Fruit fly (Drosophila melanogaster) whole organism, embryonic: ENCODE measurements around the gene Tengl1.

Experiments
- CG10431 ChIP-seq: fragments of 200-800 bp; sonication (Bioruptor generic); optimal IDR thresholded peaks from 3 replicates; lab custom pipeline; 2018; ENCODE audit warnings: missing biosample characterization, mild to moderate bottlenecking, missing genetic modification characterization
- CG11504 ChIP-seq: fragments of 200-800 bp; sonication (Bioruptor generic); optimal IDR thresholded peaks from 3 replicates; lab custom pipeline; 2019; ENCODE audit warnings: missing biosample characterization, mild to moderate bottlenecking, missing genetic modification characterization, moderate library complexity
- CG12071 ChIP-seq: fragments of 200-800 bp; sonication (Bioruptor generic); optimal IDR thresholded peaks from 3 replicates; lab custom pipeline; 2018; ENCODE audit warnings: missing biosample characterization, mild to moderate bottlenecking, missing genetic modification characterization
- CG12104 ChIP-seq: fragments of 200-800 bp; sonication (Bioruptor generic); optimal IDR thresholded peaks from 3 replicates; lab custom pipeline; 2016; ENCODE audit warnings: missing biosample characterization, missing genetic modification characterization
- CG12391 ChIP-seq: fragments of 200-800 bp; sonication (Bioruptor generic); optimal IDR thresholded peaks from 3 replicates; lab custom pipeline; 2018; ENCODE audit warnings: missing biosample characterization, mild to moderate bottlenecking, missing genetic modification characterization, moderate library complexity
- CG12659 ChIP-seq: fragments of 200-800 bp; sonication (Bioruptor generic); optimal IDR thresholded peaks from 3 replicates; lab custom pipeline; 2017; ENCODE audit warnings: mild to moderate bottlenecking, missing biosample characterization, missing genetic modification reagents, missing genetic modification characterization
- CG13424 ChIP-seq: fragments of 200-800 bp; sonication (Bioruptor generic); optimal IDR thresholded peaks from 2 replicates; lab custom pipeline; 2019; ENCODE audit warnings: missing biosample characterization, mild to moderate bottlenecking, missing genetic modification characterization, moderate library complexity
- CG15696 ChIP-seq: fragments of 200-800 bp; sonication (Bioruptor generic); optimal IDR thresholded peaks from 2 replicates; lab custom pipeline; 2019; ENCODE audit warnings: missing biosample characterization, mild to moderate bottlenecking, missing genetic modification characterization, moderate library complexity
- CG17328 ChIP-seq: fragments of 200-800 bp; sonication (Bioruptor generic); IDR thresholded peaks from 2 replicates; pipeline ENCODE4 v1.3.6; 2022; ENCODE audit warnings: missing biosample characterization, missing genetic modification characterization
- CG17361 ChIP-seq: fragments of 200-800 bp; sonication (Bioruptor generic); IDR thresholded peaks from 3 replicates; pipeline ENCODE4 v1.3.6; 2022; ENCODE audit warnings: missing biosample characterization, missing genetic modification characterization
- CG17385 ChIP-seq: fragments of 200-800 bp; sonication (Bioruptor generic); optimal IDR thresholded peaks from 3 replicates; lab custom pipeline; 2018; ENCODE audit warnings: missing biosample characterization, mild to moderate bottlenecking, missing genetic modification characterization
- CG18619 ChIP-seq: fragments of 200-800 bp; sonication (Bioruptor generic); optimal IDR thresholded peaks from 3 replicates; lab custom pipeline; 2017; ENCODE audit warnings: missing biosample characterization, mild to moderate bottlenecking, missing genetic modification characterization
- CG2120 ChIP-seq: fragments of 200-800 bp; sonication (Bioruptor generic); optimal IDR thresholded peaks from 3 replicates; lab custom pipeline; 2016; ENCODE audit warnings: missing biosample characterization, missing genetic modification characterization
- CG30431 ChIP-seq: fragments of 200-800 bp; sonication (Bioruptor generic); optimal IDR thresholded peaks from 2 replicates; lab custom pipeline; 2017; ENCODE audit warnings: missing biosample characterization, missing genetic modification characterization
- CG4282 ChIP-seq: fragments of 200-800 bp; sonication (Bioruptor generic); optimal IDR thresholded peaks from 2 replicates; lab custom pipeline; 2016; ENCODE audit warnings: missing biosample characterization, missing genetic modification characterization
- CG6272 ChIP-seq: fragments of 200-800 bp; sonication (Bioruptor generic); IDR thresholded peaks from 2 replicates; pipeline ENCODE4 v1.3.6; 2022; ENCODE audit warnings: missing biosample characterization, missing genetic modification characterization
- CG7745 ChIP-seq: fragments of 200-800 bp; sonication (Bioruptor generic); optimal IDR thresholded peaks from 2 replicates; lab custom pipeline; 2018; ENCODE audit warnings: missing biosample characterization, mild to moderate bottlenecking, missing genetic modification characterization, moderate library complexity
- CG8359 ChIP-seq: fragments of 200-800 bp; sonication (Bioruptor generic); optimal IDR thresholded peaks from 2 replicates; lab custom pipeline; 2017; ENCODE audit warnings: missing biosample characterization, mild to moderate bottlenecking, missing genetic modification characterization, borderline replicate concordance
- D ChIP-seq, 2 experiments: fragments of 200-800 bp in 1 of 2; fragments of >200 bp in 1 of 2; sonication (Bioruptor generic) in 1 of 2; optimal IDR thresholded peaks; 2 replicates in 1 of 2; 3 replicates in 1 of 2; lab custom pipeline; 2017; ENCODE audit warnings: mild to moderate bottlenecking in 1 of 2, missing biosample characterization in 1 of 2, missing genetic modification characterization in 1 of 2, missing genetic modification reagents in 1 of 2
- Dref ChIP-seq: fragments of 200-800 bp; sonication (Bioruptor generic); IDR thresholded peaks from 2 replicates; pipeline ENCODE4 v1.3.6; 2022; ENCODE audit warnings: missing biosample characterization, missing genetic modification characterization
- Drgx ChIP-seq: fragments of 200-800 bp; sonication (Bioruptor generic); IDR thresholded peaks from 2 replicates; pipeline ENCODE4 v1.3.6; 2022; ENCODE audit warnings: missing biosample characterization, missing genetic modification characterization
- H15 ChIP-seq: fragments of 200-800 bp; sonication (Bioruptor generic); IDR thresholded peaks from 3 replicates; pipeline ENCODE4 v1.3.6; 2022; ENCODE audit warnings: missing biosample characterization, missing genetic modification characterization
- HmgD ChIP-seq: fragments of 200-800 bp; sonication (Bioruptor generic); optimal IDR thresholded peaks from 3 replicates; lab custom pipeline; 2016; ENCODE audit warnings: missing biosample characterization, missing genetic modification characterization
- MTF-1 ChIP-seq: fragments of 200-800 bp; sonication (Bioruptor generic); optimal IDR thresholded peaks from 2 replicates; lab custom pipeline; 2018; ENCODE audit warnings: missing biosample characterization, mild to moderate bottlenecking, missing genetic modification characterization, borderline replicate concordance
- PHDP ChIP-seq: fragments of 200-800 bp; sonication (Bioruptor generic); optimal IDR thresholded peaks from 3 replicates; lab custom pipeline; 2018; ENCODE audit warnings: missing biosample characterization, mild to moderate bottlenecking, missing genetic modification characterization, moderate library complexity
- Scr ChIP-seq: fragments of 200-800 bp; sonication (Bioruptor generic); IDR thresholded peaks from 2 replicates; pipeline ENCODE4 v1.3.6; 2022; ENCODE audit warnings: missing biosample characterization, missing genetic modification characterization; ENCODE audit not compliant: partially characterized antibody
- Spps ChIP-seq: fragments of 200-800 bp; sonication (Bioruptor generic); optimal IDR thresholded peaks from 2 replicates; lab custom pipeline; 2018; ENCODE audit warnings: missing biosample characterization, mild to moderate bottlenecking, missing genetic modification characterization
- Stat92E ChIP-seq, 3 experiments: fragments of >200 bp in 2 of 3; fragments of 200-800 bp in 1 of 3; sonication (Bioruptor generic) in 1 of 3; optimal IDR thresholded peaks; 2 replicates each; lab custom pipeline; 2017 to 2019; ENCODE audit warnings: missing biosample characterization in 3 of 3, missing genetic modification characterization in 3 of 3, mild to moderate bottlenecking in 1 of 3, moderate library complexity in 1 of 3
- ap ChIP-seq: fragments of 200-800 bp; sonication (Bioruptor generic); IDR thresholded peaks from 2 replicates; pipeline ENCODE4 v1.3.6; 2022; ENCODE audit warnings: missing biosample characterization, missing genetic modification characterization
- bsh ChIP-seq, 2 experiments: fragments of 200-800 bp; sonication (Bioruptor generic); optimal IDR thresholded peaks; 2 replicates each; lab custom pipeline; 2017 to 2018; ENCODE audit warnings: mild to moderate bottlenecking in 2 of 2, missing biosample characterization in 2 of 2, missing genetic modification characterization in 2 of 2, moderate library complexity in 1 of 2
- cad ChIP-seq: fragments of >200 bp; optimal IDR thresholded peaks from 2 replicates; lab custom pipeline; 2017; ENCODE audit warnings: missing biosample characterization, missing genetic modification characterization
- dmrt99B ChIP-seq: fragments of 200-800 bp; sonication (Bioruptor generic); optimal IDR thresholded peaks from 2 replicates; lab custom pipeline; 2018; ENCODE audit warnings: missing biosample characterization, mild to moderate bottlenecking, missing genetic modification characterization, moderate library complexity
- dpn ChIP-seq, 2 experiments: fragments of 200-800 bp; sonication (Bioruptor generic); optimal IDR thresholded peaks; 3 replicates each; lab custom pipeline; 2016; ENCODE audit warnings: missing biosample characterization in 2 of 2, missing genetic modification characterization in 2 of 2
- emc ChIP-seq: fragments of 200-800 bp; sonication (Bioruptor generic); optimal IDR thresholded peaks from 2 replicates; lab custom pipeline; 2016; ENCODE audit warnings: missing biosample characterization, missing genetic modification characterization
- ems ChIP-seq: fragments of 200-800 bp; sonication (Bioruptor generic); optimal IDR thresholded peaks from 3 replicates; lab custom pipeline; 2016; ENCODE audit warnings: missing biosample characterization, missing genetic modification characterization
- grau ChIP-seq: fragments of 200-800 bp; optimal IDR thresholded peaks from 3 replicates; lab custom pipeline; 2019; ENCODE audit warnings: missing biosample characterization, mild to moderate bottlenecking, missing genetic modification characterization, moderate library complexity
- grn ChIP-seq: fragments of 200-800 bp; sonication (Bioruptor generic); optimal IDR thresholded peaks from 3 replicates; lab custom pipeline; 2017; ENCODE audit warnings: missing biosample characterization, missing genetic modification characterization
- gsb ChIP-seq: fragments of 200-800 bp; sonication (Bioruptor generic); IDR thresholded peaks from 2 replicates; pipeline ENCODE4 v1.3.6; 2022; ENCODE audit warnings: missing biosample characterization, missing genetic modification characterization
- jumu ChIP-seq: fragments of 200-800 bp; sonication (Bioruptor generic); optimal IDR thresholded peaks from 3 replicates; lab custom pipeline; 2016; ENCODE audit warnings: missing biosample characterization, missing genetic modification characterization
- lov ChIP-seq, 2 experiments: fragments of 200-800 bp in 1 of 2; fragments of >200 bp in 1 of 2; sonication (Bioruptor generic) in 1 of 2; IDR thresholded peaks in 1 of 2; optimal IDR thresholded peaks in 1 of 2; 2 replicates in 1 of 2; 3 replicates in 1 of 2; pipeline versions ENCODE4 v1.3.6 to Lab custom; 2017 to 2022; ENCODE audit warnings: missing biosample characterization in 1 of 2, missing genetic modification characterization in 1 of 2
- mld ChIP-seq: fragments of 200-800 bp; sonication (Bioruptor generic); IDR thresholded peaks from 3 replicates; pipeline ENCODE4 v1.3.6; 2022; ENCODE audit warnings: missing biosample characterization, missing genetic modification characterization; ENCODE audit not compliant: partially characterized antibody
- prd ChIP-seq, 3 experiments: fragments of >200 bp in 2 of 3; fragments of 200-800 bp in 1 of 3; sonication (Bioruptor generic) in 1 of 3; optimal IDR thresholded peaks in 2 of 3; IDR thresholded peaks in 1 of 3; 2 replicates in 2 of 3; 3 replicates in 1 of 3; pipeline versions ENCODE4 v1.3.6 to Lab custom; 2017 to 2022; ENCODE audit warnings: missing biosample characterization in 1 of 3, missing genetic modification characterization in 1 of 3
- psq ChIP-seq: fragments of 200-800 bp; sonication (Bioruptor generic); optimal IDR thresholded peaks from 2 replicates; lab custom pipeline; 2017; ENCODE audit warnings: missing biosample characterization, missing genetic modification characterization
- sr ChIP-seq: fragments of 200-800 bp; sonication (Bioruptor generic); IDR thresholded peaks from 3 replicates; pipeline ENCODE4 v1.3.6; 2022; ENCODE audit warnings: missing biosample characterization, missing genetic modification characterization
- usp ChIP-seq: fragments of >200 bp; optimal IDR thresholded peaks from 2 replicates; lab custom pipeline; 2017; ENCODE audit warnings: missing biosample characterization, missing genetic modification characterization
- vfl ChIP-seq: fragments of 200-800 bp; sonication (Bioruptor generic); optimal IDR thresholded peaks from 2 replicates; lab custom pipeline; 2016; ENCODE audit warnings: missing biosample characterization, missing genetic modification characterization

Tengl1 gene

dm6 chr2L:2202853-2203717, 37.3 kb downstream of the Tengl1 start (continued):
- peak; percentile 1 for TF ChIP-seq CG12071
- TF ChIP-seq CG17361 (GFP tag; lab: Robert Waterston, UW) = no peak
- TF ChIP-seq CG17328 (GFP tag; lab: Robert Waterston, UW) = no peak
- no peak for TF ChIP-seq CG2120 (GFP tag; lab: Kevin White, UChicago)
- no peak for TF ChIP-seq vfl (GFP tag; lab: Kevin White, UChicago)
- TF ChIP-seq Dref = 0 out of 2 replicates have a peak, but pooled peaks have one; percentile 29
- no peak for TF ChIP-seq CG12104 (GFP tag; lab: Kevin White, UChicago)
- TF ChIP-seq CG17385 (GFP tag; lab: Kevin White, UChicago) = no peak
- no peak for TF ChIP-seq CG13424 (tag; lab: Kevin White, UChicago)
- no peak for TF ChIP-seq ap
- TF ChIP-seq cad (GFP tag; lab: Kevin White, UChicago) = no peak
- TF ChIP-seq H15 = 0 out of 3 replicates have a peak, but pooled peaks have one; percentile 10
- no peak for TF ChIP-seq CG18619
- no peak for TF ChIP-seq gsb (GFP tag; lab: Robert Waterston, UW)
- no peak for TF ChIP-seq lov (optimal IDR thresholded peaks at IDR 0.05; lab: Kevin White, UChicago)
- TF ChIP-seq lov (GFP tag; IDR thresholded peaks at IDR 0.05; lab: Robert Waterston, UW) = peak; percentile 58; the same call in 1 of the 3 replicates
- no peak for TF ChIP-seq mld (GFP tag; lab: Robert Waterston, UW)
- TF ChIP-seq jumu (GFP tag; lab: Kevin White, UChicago) = no peak
- no peak for TF ChIP-seq Stat92E (GFP tag; optimal IDR thresholded peaks at IDR 0.05; lab: Kevin White, UChicago)
- TF ChIP-seq dpn (GFP tag; optimal IDR thresholded peaks at IDR 0.05; lab: Kevin White, UChicago) = no peak
- no peak for TF ChIP-seq CG7745 (tag; lab: Kevin White, UChicago)
- peak; percentile 13 for TF ChIP-seq grau (tag; lab: Kevin White, UChicago)
- peak; percentile 69 for TF ChIP-seq Drgx (GFP tag; lab: Robert Waterston, UW)
- TF ChIP-seq Scr = 0 out of 2 replicates have a peak, but pooled peaks have one; percentile 13
- no peak for TF ChIP-seq CG8359
- TF ChIP-seq PHDP (tag; lab: Kevin White, UChicago) = no peak
- TF ChIP-seq usp = no peak
- no peak for TF ChIP-seq CG10431 (GFP tag; lab: Kevin White, UChicago)
- no peak for TF ChIP-seq CG11504 (tag; lab: Kevin White, UChicago)
- no peak for TF ChIP-seq D (optimal IDR thresholded peaks at IDR 0.05; lab: Kevin White, UChicago)
- TF ChIP-seq D (GFP tag; optimal IDR thresholded peaks at IDR 0.05; lab: Kevin White, UChicago) = no peak
- no peak for TF ChIP-seq Spps (tag; lab: Kevin White, UChicago)
- TF ChIP-seq bsh (GFP tag; optimal IDR thresholded peaks at IDR 0.05; lab: Kevin White, UChicago) = peak in 1 of 2 experiments; percentile 27
- TF ChIP-seq CG6272 (GFP tag; lab: Robert Waterston, UW) = 0 out of 2 replicates have a peak, but pooled peaks have one; percentile 20
- peak; percentile 28 for TF ChIP-seq psq (GFP tag; lab: Kevin White, UChicago)
- TF ChIP-seq CG12391 (tag; lab: Kevin White, UChicago) = no peak
- no peak for TF ChIP-seq grn (GFP tag; lab: Kevin White, UChicago)
- no peak for TF ChIP-seq emc (GFP tag; lab: Kevin White, UChicago)
- TF ChIP-seq CG12659 (GFP tag; lab: Kevin White, UChicago) = no peak
- TF ChIP-seq prd (optimal IDR thresholded peaks at IDR 0.05; lab: Kevin White, UChicago) = no peak
- no peak for TF ChIP-seq prd (GFP tag; IDR thresholded peaks at IDR 0.05; lab: Robert Waterston, UW)
- TF ChIP-seq MTF-1 (GFP tag; lab: Kevin White, UChicago) = no peak
- no peak for TF ChIP-seq CG15696
- TF ChIP-seq ems (GFP tag; lab: Kevin White, UChicago) = no peak
- no peak for TF ChIP-seq dmrt99B (tag; lab: Kevin White, UChicago)
- TF ChIP-seq HmgD (GFP tag; lab: Kevin White, UChicago) = no peak
- 0 out of 3 replicates have a peak, but pooled peaks have one; percentile 25 for TF ChIP-seq sr (GFP tag; lab: Robert Waterston, UW)
- no peak for TF ChIP-seq CG4282 (GFP tag; lab: Kevin White, UChicago)
- TF ChIP-seq CG30431 (GFP tag; lab: Kevin White, UChicago) = no peak
